Worm (Caenorhabditis elegans) whole organism, early embryonic: Measurements from ENCODE around the gene Y45F3A.8.

Experiments used
- B0310.2 ChIP-seq: sonication (generic microtip); optimal IDR thresholded peaks from 2 replicates; lab custom pipeline; 2016; ENCODE audit warnings: mild to moderate bottlenecking, missing genetic modification characterization, missing compliant biosample characterization
- F13C5.2 ChIP-seq: sonication (generic microtip); optimal IDR thresholded peaks from 2 replicates; lab custom pipeline; 2017; ENCODE audit warnings: mild to moderate bottlenecking, missing genetic modification characterization, inconsistent platforms, missing compliant biosample characterization
- aly-1 ChIP-seq: sonication (generic microtip); optimal IDR thresholded peaks from 2 replicates; lab custom pipeline; 2016; ENCODE audit warnings: missing genetic modification characterization, missing compliant biosample characterization
- ama-1 ChIP-seq: fragments of 150-350 bp; optimal IDR thresholded peaks from 2 replicates; lab custom pipeline; 2014
- ceh-13 ChIP-seq: fragments of 200-800 bp; sonication (Bioruptor generic); optimal IDR thresholded peaks from 2 replicates; lab custom pipeline; 2018; ENCODE audit warnings: mild to moderate bottlenecking, missing genetic modification characterization, missing compliant biosample characterization
- ceh-36 ChIP-seq: sonication (generic microtip); optimal IDR thresholded peaks from 2 replicates; lab custom pipeline; 2016; ENCODE audit warnings: missing genetic modification characterization, inconsistent platforms, missing compliant biosample characterization
- ets-7 ChIP-seq: sonication (generic microtip); optimal IDR thresholded peaks from 2 replicates; lab custom pipeline; 2016; ENCODE audit warnings: missing genotype, missing genetic modification characterization, missing compliant biosample characterization
- flt-1 ChIP-seq: fragments of 200-800 bp; sonication (Bioruptor generic); IDR thresholded peaks from 2 replicates; pipeline ENCODE4 v1.3.6; 2022; ENCODE audit warnings: missing genetic modification characterization, missing compliant biosample characterization
- hmbx-1 ChIP-seq: sonication (generic microtip); optimal IDR thresholded peaks from 2 replicates; lab custom pipeline; 2016; ENCODE audit warnings: mild to moderate bottlenecking, missing genetic modification characterization, missing compliant biosample characterization
- hmg-4 ChIP-seq: fragments of 200-800 bp; sonication (Bioruptor generic); optimal IDR thresholded peaks from 2 replicates; lab custom pipeline; 2018; ENCODE audit warnings: mild to moderate bottlenecking, missing genetic modification characterization, missing compliant biosample characterization
- hnd-1 ChIP-seq: sonication (generic microtip); optimal IDR thresholded peaks from 2 replicates; lab custom pipeline; 2016; ENCODE audit warnings: missing genetic modification characterization, missing compliant biosample characterization
- pes-1 ChIP-seq: fragments of 200-800 bp; sonication (Bioruptor generic); IDR thresholded peaks from 2 replicates; pipeline ENCODE4 v1.3.6; 2022; ENCODE audit warnings: missing genetic modification reagents, missing genetic modification characterization, missing compliant biosample characterization
- scrt-1 ChIP-seq: fragments of 200-800 bp; sonication (Bioruptor generic); IDR thresholded peaks from 2 replicates; pipeline ENCODE4 v1.3.6; 2022; ENCODE audit warnings: missing genetic modification characterization, missing compliant biosample characterization
- sea-1 ChIP-seq: fragments of 200-800 bp; sonication (Bioruptor generic); conservative IDR thresholded peaks from 2 replicates; pipeline ENCODE4 v1.3.6; 2022; ENCODE audit warnings: missing genetic modification characterization, missing compliant biosample characterization
- tbx-11 ChIP-seq: fragments of 200-800 bp; sonication (Bioruptor generic); IDR thresholded peaks from 2 replicates; pipeline ENCODE4 v1.3.6; 2022; ENCODE audit warnings: missing genetic modification characterization, missing compliant biosample characterization
- tbx-37 ChIP-seq: fragments of 200-800 bp; sonication (Bioruptor generic); conservative IDR thresholded peaks from 2 replicates; pipeline ENCODE4 v1.3.6; 2022; ENCODE audit warnings: missing genetic modification reagents, missing genetic modification characterization, missing compliant biosample characterization
- tra-4 ChIP-seq: sonication (generic microtip); optimal IDR thresholded peaks from 2 replicates; lab custom pipeline; 2017; ENCODE audit warnings: missing genetic modification characterization, missing compliant biosample characterization

Y45F3A.8 gene

ce11 chrIII:10580206-10580605, 12.4 kb downstream of the Y45F3A.8 start:
- TF ChIP-seq F13C5.2 (no peak), hmg-4 (GFP tag; lab: Kevin White, UChicago) (no peak), tbx-11 (GFP tag; lab: Robert Waterston, UW) (no peak), B0310.2 (no peak), flt-1 (GFP tag; lab: Robert Waterston, UW) (no peak), hmbx-1 (no peak), ceh-13 (GFP tag; lab: Kevin White, UChicago) (no peak), tra-4 (no peak), ceh-36 (tag; lab: Kevin White, UChicago) (no peak), hnd-1 (no peak), sea-1 (no peak), ama-1 (lab: Kevin White, UChicago) (no peak), scrt-1 (GFP tag; lab: Robert Waterston, UW) (no peak)

- TF ChIP-seq hmbx-1 (no peak), pes-1 (GFP tag; lab: Robert Waterston, UW) (no peak), B0310.2 (no peak), hmg-4 (GFP tag; lab: Kevin White, UChicago) (no peak), tbx-11 (GFP tag; lab: Robert Waterston, UW) (no peak)
These were observed 13.8 kb downstream of the Y45F3A.8 start for ce11 chrIII:10578873-10579272.

ce11 chrIII:10577782-10578181, 14.8 kb downstream of the Y45F3A.8 start:
- TF ChIP-seq ceh-13 (GFP tag; lab: Kevin White, UChicago) (no peak), hmg-4 (GFP tag; lab: Kevin White, UChicago) (no peak), scrt-1 (GFP tag; lab: Robert Waterston, UW) (no peak), ceh-36 (tag; lab: Kevin White, UChicago) (no peak), sea-1 (no peak), tbx-11 (GFP tag; lab: Robert Waterston, UW) (no peak), aly-1 (tag; lab: Kevin White, UChicago) (no peak), ama-1 (lab: Kevin White, UChicago) (no peak), ets-7 (tag; lab: Kevin White, UChicago) (no peak), flt-1 (GFP tag; lab: Robert Waterston, UW) (no peak), tra-4 (no peak), hnd-1 (no peak), F13C5.2 (no peak), pes-1 (GFP tag; lab: Robert Waterston, UW) (no peak)

ce11 chrIII:10575320-10575719, 17.3 kb downstream of the Y45F3A.8 start, which contains the start of gene Y45F3A.4:
TSS of gene Y45F3A.4 (minus strand) at chrIII:10575420.
- TF ChIP-seq pes-1 (GFP tag; lab: Robert Waterston, UW), result no peak
- no peak for TF ChIP-seq tbx-11 (GFP tag; lab: Robert Waterston, UW)
- no peak for TF ChIP-seq hmbx-1
- no peak for TF ChIP-seq tra-4
- TF ChIP-seq F13C5.2, result no peak
- TF ChIP-seq hnd-1, result no peak
- TF ChIP-seq aly-1 (tag; lab: Kevin White, UChicago), result no peak
- no peak for TF ChIP-seq ama-1 (lab: Kevin White, UChicago)
- no peak for TF ChIP-seq sea-1
- TF ChIP-seq ets-7 (tag; lab: Kevin White, UChicago), result no peak
- no peak for TF ChIP-seq scrt-1 (GFP tag; lab: Robert Waterston, UW)

ce11 chrIII:10569246-10569645, 23.4 kb downstream of the Y45F3A.8 start:
- TF ChIP-seq hnd-1 (no peak), ets-7 (tag; lab: Kevin White, UChicago) (no peak), sea-1 (no peak), tra-4 (no peak), ceh-36 (tag; lab: Kevin White, UChicago) (no peak), scrt-1 (GFP tag; lab: Robert Waterston, UW) (no peak), pes-1 (GFP tag; lab: Robert Waterston, UW) (no peak), hmbx-1 (no peak), flt-1 (GFP tag; lab: Robert Waterston, UW) (no peak), F13C5.2 (no peak), tbx-11 (GFP tag; lab: Robert Waterston, UW) (no peak), B0310.2 (no peak), hmg-4 (GFP tag; lab: Kevin White, UChicago) (no peak), aly-1 (tag; lab: Kevin White, UChicago) (no peak), tbx-37 (GFP tag; lab: Robert Waterston, UW) (no peak), ceh-13 (GFP tag; lab: Kevin White, UChicago) (no peak), ama-1 (lab: Kevin White, UChicago) (no peak)

ce11 chrIII:10565926-10566325, 26.7 kb downstream of the Y45F3A.8 start, which contains the start of gene acdh-11:
TSS of gene acdh-11 (plus strand) at chrIII:10566258.
- no peak for TF ChIP-seq tra-4
- TF ChIP-seq hmbx-1, result no peak
- TF ChIP-seq sea-1, result no peak
- no peak for TF ChIP-seq F13C5.2
- no peak for TF ChIP-seq hnd-1
- no peak for TF ChIP-seq B0310.2
- no peak for TF ChIP-seq tbx-37 (GFP tag; lab: Robert Waterston, UW)
- no peak for TF ChIP-seq pes-1 (GFP tag; lab: Robert Waterston, UW)
- TF ChIP-seq flt-1 (GFP tag; lab: Robert Waterston, UW), result no peak
- TF ChIP-seq ama-1 (lab: Kevin White, UChicago), result no peak
- no peak for TF ChIP-seq hmg-4 (GFP tag; lab: Kevin White, UChicago)
- no peak for TF ChIP-seq aly-1 (tag; lab: Kevin White, UChicago)
- no peak for TF ChIP-seq ets-7 (tag; lab: Kevin White, UChicago)
- no peak for TF ChIP-seq ceh-13 (GFP tag; lab: Kevin White, UChicago)
- no peak for TF ChIP-seq ceh-36 (tag; lab: Kevin White, UChicago)

- TF ChIP-seq aly-1 (tag; lab: Kevin White, UChicago) (no peak), ceh-36 (tag; lab: Kevin White, UChicago) (no peak), ceh-13 (GFP tag; lab: Kevin White, UChicago) (no peak), tbx-11 (GFP tag; lab: Robert Waterston, UW) (no peak), ets-7 (tag; lab: Kevin White, UChicago) (no peak), tra-4 (no peak), F13C5.2 (no peak), hmbx-1 (no peak), B0310.2 (no peak), pes-1 (GFP tag; lab: Robert Waterston, UW) (no peak)
These were observed 30.1 kb downstream of the Y45F3A.8 start for ce11 chrIII:10562542-10562941.
